Fruit fly (Drosophila melanogaster): Measurements from ENCODE around the gene sgg.

dm6 chrX:2608470-2609157 lies 25.1 kb upstream of the sgg start, which contains the start of gene Smyd3:
- TF ChIP-seq CG10543 (GFP tag; optimal IDR thresholded peaks at IDR 0.05) (peak; percentile 51), Sox102F (GFP tag; optimal IDR thresholded peaks at IDR 0.05) (peak; percentile 79), B-H2 (GFP tag; optimal IDR thresholded peaks at IDR 0.05) (peak; percentile 52), otp (GFP tag; IDR thresholded peaks at IDR 0.05) (peak; percentile 84), Dip3 (GFP tag; optimal IDR thresholded peaks at IDR 0.05) (peak; percentile 82), CG17912 (GFP tag; optimal IDR thresholded peaks at IDR 0.05) (no peak), trem (tag; optimal IDR thresholded peaks at IDR 0.05) (peak; percentile 56), CG10462 (GFP tag; optimal IDR thresholded peaks at IDR 0.05) (peak; percentile 59), BtbVII (GFP tag; optimal IDR thresholded peaks at IDR 0.05) (peak; percentile 40)

Data from whole organism, embryonic.